Worm (Caenorhabditis elegans): Measurements from ENCODE around the gene tag-123.

Gene tag-123

ce11 chrX:8404308-8405085, 17.4 kb downstream of the tag-123 start (continued):
- TF ChIP-seq zim-3 (tag; optimal IDR thresholded peaks at IDR 0.05): peak; percentile 97
- peak; percentile 91 for TF ChIP-seq K12H6.12 (tag; optimal IDR thresholded peaks at IDR 0.05)
- no peak for TF ChIP-seq ama-1 (optimal IDR thresholded peaks at IDR 0.05)
- peak; percentile 62 to 86 for TF ChIP-seq ama-1 (GFP tag; optimal IDR thresholded peaks at IDR 0.05)
- TF ChIP-seq attf-5 (GFP tag; optimal IDR thresholded peaks at IDR 0.05): peak; percentile 91
- no peak for TF ChIP-seq nfya-1 (tag; optimal IDR thresholded peaks at IDR 0.05; ENCODE audit: borderline replicate concordance, insufficient read depth)
- peak; percentile 78; the same call in 1 of the 2 replicates for TF ChIP-seq C06A6.2 (GFP tag; conservative IDR thresholded peaks at IDR 0.05)
- peak; percentile 90 for TF ChIP-seq ekl-4 (GFP tag; IDR thresholded peaks at IDR 0.05)
- TF ChIP-seq attf-6 (GFP tag; IDR thresholded peaks at IDR 0.05): peak; percentile 79
- TF ChIP-seq let-607 (tag; optimal IDR thresholded peaks at IDR 0.05): peak; percentile 76 to 86
- TF ChIP-seq aptf-3 (GFP tag; IDR thresholded peaks at IDR 0.05): peak; percentile 68; the same call in 1 of the 2 replicates
- TF ChIP-seq F22D6.2 (tag; optimal IDR thresholded peaks at IDR 0.05): peak; percentile 78
- no peak for TF ChIP-seq dpl-1 (GFP tag; optimal IDR thresholded peaks at IDR 0.05)
- peak; percentile 91 for TF ChIP-seq dpff-1 (tag; optimal IDR thresholded peaks at IDR 0.05)
- peak; percentile 97 for TF ChIP-seq him-1 (tag; optimal IDR thresholded peaks at IDR 0.05)
- TF ChIP-seq aptf-2 (GFP tag; conservative IDR thresholded peaks at IDR 0.05): peak; percentile 82; the same call in 1 of the 2 replicates
- TF ChIP-seq attf-3 (GFP tag; conservative IDR thresholded peaks at IDR 0.05): peak; percentile 70; the same call in 1 of the 2 replicates
- peak; percentile 98 for TF ChIP-seq rpc-1 (optimal IDR thresholded peaks at IDR 0.05)
- TF ChIP-seq rpc-1 (tag; optimal IDR thresholded peaks at IDR 0.05): peak; percentile 94
- TF ChIP-seq nhr-90 (tag; optimal IDR thresholded peaks at IDR 0.05): peak; percentile 94
- TF ChIP-seq akir-1 (GFP tag; optimal IDR thresholded peaks at IDR 0.05): peak; percentile 33
- TF ChIP-seq ztf-18 (tag; optimal IDR thresholded peaks at IDR 0.05): peak; percentile 79
- TF ChIP-seq gei-17 (GFP tag; optimal IDR thresholded peaks at IDR 0.05): peak; percentile 84
- peak; percentile 99 for TF ChIP-seq B0261.1 (tag; optimal IDR thresholded peaks at IDR 0.05)
- peak; percentile 82 for TF ChIP-seq lir-1 (GFP tag; conservative IDR thresholded peaks at IDR 0.05)
- TF ChIP-seq D2030.7 (GFP tag; IDR thresholded peaks at IDR 0.05): peak; percentile 80
- peak; percentile 94; the same call in 1 of the 2 replicates for TF ChIP-seq nhr-120 (GFP tag; IDR thresholded peaks at IDR 0.05)
- peak; percentile 98 for TF ChIP-seq ztf-25 (GFP tag; IDR thresholded peaks at IDR 0.05)
- peak; percentile 88 for TF ChIP-seq atf-7 (tag; optimal IDR thresholded peaks at IDR 0.05)
- peak; percentile 94 for TF ChIP-seq lin-40 (tag; optimal IDR thresholded peaks at IDR 0.05)
- TF ChIP-seq F52B5.7 (tag; optimal IDR thresholded peaks at IDR 0.05): peak; percentile 93
- peak; percentile 86 for TF ChIP-seq ztf-6 (GFP tag; IDR thresholded peaks at IDR 0.05)
- peak; percentile 93 for TF ChIP-seq tbp1 (GFP tag; optimal IDR thresholded peaks at IDR 0.05)
- TF ChIP-seq lsy-27 (tag; optimal IDR thresholded peaks at IDR 0.05; ENCODE audit: borderline replicate concordance, insufficient read depth): peak; percentile 12
- peak; percentile 88 for TF ChIP-seq fkh-3 (tag; optimal IDR thresholded peaks at IDR 0.05)
- TF ChIP-seq B0019.2 (GFP tag; conservative IDR thresholded peaks at IDR 0.05): 0 out of 2 replicates have a peak, but pooled peaks have one; percentile 38
- TF ChIP-seq die-1 (tag; optimal IDR thresholded peaks at IDR 0.05): peak; percentile 98
- no peak for TF ChIP-seq athp-1 (tag; optimal IDR thresholded peaks at IDR 0.05)
- TF ChIP-seq tlf-1 (GFP tag; optimal IDR thresholded peaks at IDR 0.05): peak; percentile 72
- peak; percentile 77 for TF ChIP-seq nhr-80 (tag; optimal IDR thresholded peaks at IDR 0.05)
- no peak for TF ChIP-seq xnd-1 (tag; optimal IDR thresholded peaks at IDR 0.05)
- TF ChIP-seq F10E7.11 (tag; optimal IDR thresholded peaks at IDR 0.05): peak; percentile 74
- peak; percentile 89 for TF ChIP-seq let-526 (GFP tag; IDR thresholded peaks at IDR 0.05)
- peak; percentile 89 for TF ChIP-seq somi-1 (GFP tag; optimal IDR thresholded peaks at IDR 0.05)
- TF ChIP-seq ceh-58 (GFP tag; IDR thresholded peaks at IDR 0.05): 0 out of 2 replicates have a peak, but pooled peaks have one; percentile 78
- peak; percentile 20 for TF ChIP-seq F49E8.2 (tag; optimal IDR thresholded peaks at IDR 0.05; ENCODE audit: insufficient read depth)
- TF ChIP-seq repo-1 (tag; optimal IDR thresholded peaks at IDR 0.05): peak; percentile 94
